Worm (Caenorhabditis elegans): ENCODE results near the gene Y52E8A.3.

Y52E8A.3 gene

DNA sequence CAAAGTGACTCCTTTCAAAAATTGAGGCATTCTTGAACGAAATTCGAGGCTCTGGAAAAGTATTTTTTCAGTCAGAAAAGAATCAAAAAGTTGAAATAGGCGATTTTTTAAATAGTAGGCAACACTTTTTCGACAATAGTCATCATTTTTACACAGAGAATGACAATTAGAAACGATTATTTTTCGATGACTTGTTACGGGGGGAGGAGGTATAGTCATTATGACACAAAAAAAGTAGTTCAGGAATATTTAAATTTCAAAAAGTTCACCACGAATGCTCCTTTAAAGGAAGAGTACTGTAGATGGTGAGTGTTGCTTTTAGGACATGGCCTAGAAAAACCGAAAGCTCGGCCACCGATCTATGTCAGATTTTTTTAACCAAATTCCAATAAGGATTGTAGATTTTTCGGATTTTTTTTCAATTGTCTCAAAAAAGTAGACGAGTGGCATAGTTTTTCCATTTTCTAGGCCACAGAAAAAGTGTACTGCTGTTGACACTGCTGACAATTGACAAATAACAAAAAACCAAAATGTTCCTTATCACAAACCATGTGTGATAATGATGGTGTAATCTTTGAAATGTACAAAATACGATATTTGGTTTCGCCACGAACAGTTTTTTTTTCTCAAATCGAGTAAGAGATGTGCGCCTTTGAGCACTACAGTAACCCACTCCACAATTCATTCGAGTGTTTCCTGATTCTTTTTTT is at the start of gene Y52E8A.3:
Y52E8A.3 (minus strand) TSS at position 51 of the 710 bp plus-strand sequence.
- TF ChIP-seq elt-1 (tag; optimal IDR thresholded peaks at IDR 0.05): no peak
- no peak for TF ChIP-seq tbx-2 (tag; optimal IDR thresholded peaks at IDR 0.05)
- TF ChIP-seq fos-1 (tag; optimal IDR thresholded peaks at IDR 0.05): no peak
- TF ChIP-seq nhr-77 (tag; optimal IDR thresholded peaks at IDR 0.05): no peak
- no peak for TF ChIP-seq ama-1 (optimal IDR thresholded peaks at IDR 0.05)
- TF ChIP-seq lin-15B (tag; optimal IDR thresholded peaks at IDR 0.05): no peak
- TF ChIP-seq nhr-25 (tag; optimal IDR thresholded peaks at IDR 0.05): no peak
- TF ChIP-seq eor-1 (tag; optimal IDR thresholded peaks at IDR 0.05): no peak
- TF ChIP-seq nhr-67 (tag; optimal IDR thresholded peaks at IDR 0.05): no peak
- no peak for TF ChIP-seq nhr-11 (tag; optimal IDR thresholded peaks at IDR 0.05)
- TF ChIP-seq hmg-11 (tag; optimal IDR thresholded peaks at IDR 0.05): no peak

ce11 chrII:4355217-4355616 is 48.4 kb upstream of the Y52E8A.3 start, which contains the start of the genes H20J04.7 and H20J04.1:
Gene H20J04.7, minus strand, starts transcription at chrII:4355317.
Gene H20J04.1, plus strand, starts transcription at chrII:4355613.
- TF ChIP-seq nhr-77 (tag; optimal IDR thresholded peaks at IDR 0.05) (no peak), lsy-12 (tag; optimal IDR thresholded peaks at IDR 0.05) (no peak), jun-1 (tag; optimal IDR thresholded peaks at IDR 0.05) (no peak), skn-1 (tag; optimal IDR thresholded peaks at IDR 0.05) (no peak), sea-2 (GFP tag; optimal IDR thresholded peaks at IDR 0.05) (no peak), nhr-67 (tag; optimal IDR thresholded peaks at IDR 0.05) (no peak), unc-39 (tag; optimal IDR thresholded peaks at IDR 0.05) (no peak), pqm-1 (tag; optimal IDR thresholded peaks at IDR 0.05) (no peak), ceh-82 (tag; optimal IDR thresholded peaks at IDR 0.05) (no peak), ZK546.5 (tag; optimal IDR thresholded peaks at IDR 0.05) (no peak)

ce11 chrII:4350888-4351287 is 44.1 kb upstream of the Y52E8A.3 start, which contains the start of gene H20J04.9:
Gene H20J04.9, plus strand, starts transcription at chrII:4351188.
- no peak for TF ChIP-seq tbx-2 (tag; optimal IDR thresholded peaks at IDR 0.05)
- no peak for TF ChIP-seq ceh-16 (tag; optimal IDR thresholded peaks at IDR 0.05)
- no peak for TF ChIP-seq nhr-23 (tag; optimal IDR thresholded peaks at IDR 0.05)
- no peak for TF ChIP-seq daf-12 (tag; optimal IDR thresholded peaks at IDR 0.05)
- no peak for TF ChIP-seq fos-1 (tag; optimal IDR thresholded peaks at IDR 0.05)
- no peak for TF ChIP-seq unc-62 (GFP tag; optimal IDR thresholded peaks at IDR 0.05)
- TF ChIP-seq lin-15B (tag; optimal IDR thresholded peaks at IDR 0.05): no peak
- no peak for TF ChIP-seq nhr-11 (tag; optimal IDR thresholded peaks at IDR 0.05)
- no peak for TF ChIP-seq mdl-1 (tag; optimal IDR thresholded peaks at IDR 0.05)
- no peak for TF ChIP-seq nhr-67 (tag; optimal IDR thresholded peaks at IDR 0.05)
- no peak for TF ChIP-seq pha-4 (tag; optimal IDR thresholded peaks at IDR 0.05)
- no peak for TF ChIP-seq eor-1 (tag; optimal IDR thresholded peaks at IDR 0.05)

DNA sequence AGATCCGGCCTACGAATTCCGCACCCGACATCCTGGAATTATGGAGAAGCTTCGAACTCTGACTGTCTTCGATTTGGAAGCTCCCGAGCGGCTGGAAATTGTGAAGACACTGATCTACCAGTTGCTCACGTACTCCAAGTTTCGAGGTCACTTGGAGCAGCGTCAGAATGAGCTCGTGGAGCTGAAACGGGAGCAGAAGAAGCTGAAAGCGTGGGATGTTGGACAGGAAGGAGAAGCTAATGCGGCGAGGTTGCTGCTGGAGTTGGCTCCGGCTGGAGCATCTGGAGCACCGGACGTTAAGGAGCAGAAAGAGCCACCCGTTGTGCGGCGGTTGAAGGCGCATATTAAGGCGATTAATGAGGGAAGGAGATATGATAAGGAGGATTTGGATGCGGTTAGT is 37.5 kb upstream of the Y52E8A.3 start:
- TF ChIP-seq nhr-67 (tag; optimal IDR thresholded peaks at IDR 0.05) (no peak), ama-1 (optimal IDR thresholded peaks at IDR 0.05) (no peak), ztf-4 (tag; optimal IDR thresholded peaks at IDR 0.05) (no peak), hmg-11 (tag; optimal IDR thresholded peaks at IDR 0.05) (no peak)

- TF ChIP-seq elt-1 (tag; optimal IDR thresholded peaks at IDR 0.05): no peak
- TF ChIP-seq lin-15B (tag; optimal IDR thresholded peaks at IDR 0.05): no peak
- no peak for TF ChIP-seq mml-1 (tag; optimal IDR thresholded peaks at IDR 0.05)
- TF ChIP-seq lsy-12 (tag; optimal IDR thresholded peaks at IDR 0.05): no peak
- TF ChIP-seq nfya-1 (tag; optimal IDR thresholded peaks at IDR 0.05; ENCODE audit: insufficient read depth): peak; percentile 99
- no peak for TF ChIP-seq skn-1 (tag; optimal IDR thresholded peaks at IDR 0.05)
- no peak for TF ChIP-seq nhr-237 (tag; optimal IDR thresholded peaks at IDR 0.05)
- TF ChIP-seq nhr-76 (tag; optimal IDR thresholded peaks at IDR 0.05): no peak
- TF ChIP-seq ztf-4 (tag; optimal IDR thresholded peaks at IDR 0.05): no peak
Observed at ce11 chrII:4341484-4341883, 34.7 kb upstream of the Y52E8A.3 start.

DNA sequence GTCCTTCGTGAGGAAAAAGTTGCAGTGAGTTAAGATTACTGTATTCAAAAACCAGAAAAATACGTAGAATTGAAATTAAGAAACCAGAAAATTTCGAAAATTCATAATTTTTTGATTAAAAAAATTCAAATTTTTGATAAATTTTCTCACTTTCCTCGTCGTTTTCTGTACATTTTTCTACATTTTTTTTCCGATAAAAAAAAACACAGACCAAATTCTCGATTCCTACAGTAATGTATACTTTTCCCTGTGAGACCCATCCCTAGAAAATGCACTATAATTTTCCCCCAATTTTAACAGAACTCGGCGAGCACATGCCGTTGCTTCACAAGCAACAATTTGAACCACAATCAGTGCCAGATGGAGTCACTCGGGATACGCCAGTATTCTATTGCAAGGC is 33.1 kb upstream of the Y52E8A.3 start, which contains the start of gene athp-2:
athp-2 (plus strand) TSS at position 301 of the 400 bp plus-strand sequence.
- TF ChIP-seq nhr-77 (tag; optimal IDR thresholded peaks at IDR 0.05) (no peak), pqm-1 (tag; optimal IDR thresholded peaks at IDR 0.05) (no peak), mml-1 (tag; optimal IDR thresholded peaks at IDR 0.05) (no peak), unc-39 (tag; optimal IDR thresholded peaks at IDR 0.05) (no peak), nhr-28 (tag; optimal IDR thresholded peaks at IDR 0.05) (no peak), lin-15B (tag; optimal IDR thresholded peaks at IDR 0.05) (no peak), aly-2 (tag; optimal IDR thresholded peaks at IDR 0.05) (no peak)

All from whole organism, L3 larva.